Worm (Caenorhabditis elegans): ENCODE measurements around the gene kvs-2.

DNA sequence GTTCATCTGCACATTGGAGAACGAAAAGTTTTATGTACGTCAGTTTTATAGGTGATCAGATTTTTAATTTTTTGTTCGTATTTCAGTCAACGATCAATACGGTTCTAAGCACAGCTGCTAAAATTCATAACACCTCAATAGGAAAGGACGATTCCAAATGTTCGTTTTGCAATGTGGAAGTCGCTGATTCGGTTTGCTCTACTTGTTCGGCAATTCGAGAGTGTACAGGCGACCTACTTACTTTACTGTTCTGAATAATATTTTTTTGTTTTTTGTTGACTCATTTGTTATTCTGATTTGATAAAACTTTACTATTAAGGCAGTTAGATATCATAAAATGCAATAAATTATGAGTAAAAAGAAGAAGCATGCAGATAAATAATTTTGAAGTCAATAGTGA, 23.5 kb downstream of the kvs-2 start:
- no peak for TF ChIP-seq flt-1 (GFP tag; IDR thresholded peaks at IDR 0.05)
- no peak for TF ChIP-seq T22C8.4 (GFP tag; IDR thresholded peaks at IDR 0.05)
- no peak for TF ChIP-seq cog-1 (tag; optimal IDR thresholded peaks at IDR 0.05)
- TF ChIP-seq ztf-23 (GFP tag; IDR thresholded peaks at IDR 0.05), result no peak
- no peak for TF ChIP-seq ref-1 (GFP tag; conservative IDR thresholded peaks at IDR 0.05)
- TF ChIP-seq klf-2 (GFP tag; conservative IDR thresholded peaks at IDR 0.05), result no peak
- TF ChIP-seq tab-1 (GFP tag; IDR thresholded peaks at IDR 0.05), result no peak

All from whole organism, midembryonic.